Worm (Caenorhabditis elegans) whole organism, L2 larva: ENCODE results near the gene twk-44.

Source experiments
- Y55F3AM.14 ChIP-seq: fragments of 200-800 bp; sonication (Bioruptor generic); optimal IDR thresholded peaks from 2 replicates; lab custom pipeline; 2018; ENCODE audit warnings: mild to moderate bottlenecking, missing genetic modification characterization, missing compliant biosample characterization
- aly-2 ChIP-seq: fragments of 150-350 bp; optimal IDR thresholded peaks from 2 replicates; lab custom pipeline; 2014; ENCODE audit warnings: missing biosample characterization, missing genetic modification characterization
- lin-39 ChIP-seq: fragments of 150-350 bp; optimal IDR thresholded peaks from 2 replicates; lab custom pipeline; 2014; ENCODE audit warnings: missing biosample characterization, missing genetic modification reagents, missing genetic modification characterization

DNA sequence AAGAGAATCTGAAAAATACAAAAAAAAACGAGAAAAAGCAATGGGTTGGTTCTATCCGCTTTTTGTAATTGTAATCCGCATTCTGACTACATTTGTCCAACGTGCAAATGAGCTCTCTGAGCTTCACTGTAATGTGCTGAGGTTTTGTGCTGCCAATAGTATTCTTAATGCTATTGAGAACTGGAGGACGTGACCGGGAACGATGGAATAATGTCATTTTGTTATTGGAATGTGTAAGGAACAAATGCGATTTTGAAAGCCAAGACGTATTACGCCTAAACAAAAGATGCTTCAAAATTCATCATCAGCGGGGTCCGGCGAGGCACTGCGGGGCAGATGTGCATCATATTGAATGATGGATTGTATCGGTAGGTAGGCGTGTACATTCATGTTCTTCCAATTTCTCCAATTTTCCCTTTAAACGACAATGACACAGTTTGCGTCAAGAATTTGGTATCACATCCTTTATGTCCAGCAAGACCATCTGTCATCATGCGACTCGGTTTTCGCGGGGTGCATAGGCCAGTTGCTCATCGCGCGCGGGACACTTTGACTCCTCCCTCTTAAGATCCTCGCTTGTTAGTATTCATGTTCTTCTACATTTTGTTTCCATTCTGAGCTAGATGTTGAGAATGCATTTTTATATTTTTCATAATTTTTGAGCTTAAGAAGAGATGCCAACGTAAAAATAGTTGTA lies 46.3 kb upstream of the twk-44 start:
- no peak for TF ChIP-seq Y55F3AM.14
- no peak for TF ChIP-seq aly-2 (tag; lab: Kevin White, UChicago)
- no peak for TF ChIP-seq lin-39 (tag; lab: Kevin White, UChicago)
